Fruit fly (Drosophila melanogaster) whole organism, embryonic: ENCODE results near the gene CG17224.

Experiments used
- Adf1 ChIP-seq: fragments of 200-800 bp; sonication (Bioruptor generic); IDR thresholded peaks from 2 replicates; pipeline ENCODE4 v1.3.6; 2022; ENCODE audit warnings: missing biosample characterization, missing genetic modification characterization
- Asciz ChIP-seq: fragments of 200-800 bp; sonication (Bioruptor generic); optimal IDR thresholded peaks from 2 replicates; lab custom pipeline; 2017; ENCODE audit warnings: missing biosample characterization, mild to moderate bottlenecking, missing genetic modification characterization, missing genetic modification reagents
- CG11696 ChIP-seq: fragments of 200-800 bp; sonication (Bioruptor generic); IDR thresholded peaks from 2 replicates; pipeline ENCODE4 v1.3.6; 2022; ENCODE audit warnings: missing biosample characterization, missing genetic modification characterization
- CG14965 ChIP-seq: fragments of 200-800 bp; sonication (Bioruptor generic); optimal IDR thresholded peaks from 2 replicates; lab custom pipeline; 2016; ENCODE audit warnings: missing biosample characterization, missing genetic modification characterization, borderline replicate concordance
- CG15514 ChIP-seq: fragments of 200-800 bp; sonication (Bioruptor generic); optimal IDR thresholded peaks from 3 replicates; lab custom pipeline; 2017; ENCODE audit warnings: missing biosample characterization, missing genetic modification characterization, mild to moderate bottlenecking, moderate library complexity, missing genetic modification reagents
- CG17361 ChIP-seq: fragments of 200-800 bp; sonication (Bioruptor generic); IDR thresholded peaks from 3 replicates; pipeline ENCODE4 v1.3.6; 2022; ENCODE audit warnings: missing biosample characterization, missing genetic modification characterization
- CG17829 ChIP-seq: fragments of 200-800 bp; optimal IDR thresholded peaks from 2 replicates; lab custom pipeline; 2019; ENCODE audit warnings: missing biosample characterization, mild to moderate bottlenecking, missing genetic modification characterization, moderate library complexity
- CG34422 ChIP-seq: fragments of 200-800 bp; sonication (Bioruptor generic); IDR thresholded peaks from 3 replicates; pipeline ENCODE4 v1.3.6; 2022; ENCODE audit warnings: missing biosample characterization, missing genetic modification characterization
- CG6683 ChIP-seq: fragments of 200-800 bp; sonication (Bioruptor generic); optimal IDR thresholded peaks from 2 replicates; lab custom pipeline; 2017; ENCODE audit warnings: missing biosample characterization, mild to moderate bottlenecking, missing genetic modification characterization, missing genetic modification reagents
- CHES-1-like ChIP-seq: fragments of 200-800 bp; sonication (Bioruptor generic); optimal IDR thresholded peaks from 2 replicates; lab custom pipeline; 2016; ENCODE audit warnings: missing biosample characterization, missing genetic modification characterization
- D19B ChIP-seq: fragments of 200-800 bp; sonication (Bioruptor generic); optimal IDR thresholded peaks from 2 replicates; lab custom pipeline; 2017; ENCODE audit warnings: missing biosample characterization, mild to moderate bottlenecking, missing genetic modification characterization
- Fer3 ChIP-seq: fragments of 200-800 bp; sonication (Bioruptor generic); optimal IDR thresholded peaks from 2 replicates; lab custom pipeline; 2018; ENCODE audit warnings: missing biosample characterization, mild to moderate bottlenecking, missing genetic modification characterization, moderate library complexity
- HLH3B ChIP-seq: fragments of 200-800 bp; sonication (Bioruptor generic); IDR thresholded peaks from 2 replicates; pipeline ENCODE4 v1.3.6; 2022; ENCODE audit warnings: missing biosample characterization, missing genetic modification characterization
- HLH4C ChIP-seq: fragments of 200-800 bp; sonication (Bioruptor generic); IDR thresholded peaks from 3 replicates; pipeline ENCODE4 v1.3.6; 2022; ENCODE audit warnings: missing biosample characterization, missing genetic modification characterization; ENCODE audit not compliant: partially characterized antibody
- Hey ChIP-seq: fragments of 200-800 bp; sonication (Bioruptor generic); optimal IDR thresholded peaks from 3 replicates; lab custom pipeline; 2018; ENCODE audit warnings: missing biosample characterization, mild to moderate bottlenecking, missing genetic modification characterization
- Lim3 ChIP-seq: fragments of 200-800 bp; sonication (Bioruptor generic); IDR thresholded peaks from 2 replicates; pipeline ENCODE4 v1.3.6; 2022; ENCODE audit warnings: missing biosample characterization, missing genetic modification characterization
- Max ChIP-seq: fragments of 200-800 bp; sonication (Bioruptor generic); optimal IDR thresholded peaks from 2 replicates; lab custom pipeline; 2016; ENCODE audit warnings: missing biosample characterization, mild to moderate bottlenecking, missing genetic modification characterization
- NFAT ChIP-seq: fragments of 200-800 bp; sonication (Bioruptor generic); IDR thresholded peaks from 2 replicates; pipeline ENCODE4 v1.3.6; 2022; ENCODE audit warnings: missing biosample characterization, missing genetic modification characterization
- NK7.1 ChIP-seq: fragments of 200-800 bp; sonication (Bioruptor generic); optimal IDR thresholded peaks from 3 replicates; lab custom pipeline; 2016; ENCODE audit warnings: missing biosample characterization, missing genetic modification characterization
- Oaz ChIP-seq: fragments of 200-800 bp; sonication (Bioruptor generic); IDR thresholded peaks from 2 replicates; pipeline ENCODE4 v1.3.6; 2022; ENCODE audit warnings: missing biosample characterization, missing genetic modification characterization
- Ravus ChIP-seq: fragments of 200-800 bp; sonication (Bioruptor generic); IDR thresholded peaks from 2 replicates; pipeline ENCODE4 v1.3.6; 2022; ENCODE audit warnings: missing biosample characterization, missing genetic modification characterization
- Sox100B ChIP-seq: fragments of 200-800 bp; sonication (Bioruptor generic); optimal IDR thresholded peaks from 3 replicates; lab custom pipeline; 2018; ENCODE audit warnings: missing biosample characterization, mild to moderate bottlenecking, missing genetic modification characterization
- Sox102F ChIP-seq: fragments of 200-800 bp; sonication (Bioruptor generic); optimal IDR thresholded peaks from 2 replicates; lab custom pipeline; 2018; ENCODE audit warnings: missing biosample characterization, mild to moderate bottlenecking, missing genetic modification characterization, moderate library complexity
- Spps ChIP-seq: fragments of 200-800 bp; sonication (Bioruptor generic); optimal IDR thresholded peaks from 2 replicates; lab custom pipeline; 2018; ENCODE audit warnings: missing biosample characterization, mild to moderate bottlenecking, missing genetic modification characterization
- YL-1 ChIP-seq: fragments of 200-800 bp; sonication (Bioruptor generic); optimal IDR thresholded peaks from 3 replicates; lab custom pipeline; 2017; ENCODE audit warnings: missing biosample characterization, mild to moderate bottlenecking, missing genetic modification characterization
- ap ChIP-seq: fragments of 200-800 bp; sonication (Bioruptor generic); IDR thresholded peaks from 2 replicates; pipeline ENCODE4 v1.3.6; 2022; ENCODE audit warnings: missing biosample characterization, missing genetic modification characterization
- ato ChIP-seq: fragments of 200-800 bp; sonication (Bioruptor generic); IDR thresholded peaks from 2 replicates; pipeline ENCODE4 v1.3.6; 2022; ENCODE audit warnings: missing biosample characterization, missing genetic modification characterization; ENCODE audit not compliant: partially characterized antibody
- az2 ChIP-seq: fragments of 200-800 bp; sonication (Bioruptor generic); optimal IDR thresholded peaks from 3 replicates; lab custom pipeline; 2016; ENCODE audit warnings: missing biosample characterization, missing genetic modification characterization
- btn ChIP-seq: fragments of 200-800 bp; sonication (Bioruptor generic); optimal IDR thresholded peaks from 2 replicates; lab custom pipeline; 2016; ENCODE audit warnings: missing biosample characterization, missing genetic modification characterization
- crp ChIP-seq, 2 experiments: fragments of 200-800 bp; sonication (Bioruptor generic); optimal IDR thresholded peaks; 2 replicates in 1 of 2; 3 replicates in 1 of 2; lab custom pipeline; 2017; ENCODE audit warnings: missing biosample characterization in 2 of 2, missing genetic modification characterization in 2 of 2, mild to moderate bottlenecking in 1 of 2, moderate library complexity in 1 of 2
- dimm ChIP-seq: fragments of 200-800 bp; sonication (Bioruptor generic); IDR thresholded peaks from 2 replicates; pipeline ENCODE4 v1.3.6; 2022; ENCODE audit warnings: missing biosample characterization, missing genetic modification characterization
- dmrt11E ChIP-seq: fragments of 200-800 bp; sonication (Bioruptor generic); optimal IDR thresholded peaks from 3 replicates; lab custom pipeline; 2018; ENCODE audit warnings: missing biosample characterization, mild to moderate bottlenecking, missing genetic modification characterization, moderate library complexity
- dmrt99B ChIP-seq: fragments of 200-800 bp; sonication (Bioruptor generic); optimal IDR thresholded peaks from 2 replicates; lab custom pipeline; 2018; ENCODE audit warnings: missing biosample characterization, mild to moderate bottlenecking, missing genetic modification characterization, moderate library complexity
- dpn ChIP-seq, 2 experiments: fragments of 200-800 bp; sonication (Bioruptor generic); optimal IDR thresholded peaks; 3 replicates each; lab custom pipeline; 2016; ENCODE audit warnings: missing biosample characterization in 2 of 2, missing genetic modification characterization in 2 of 2
- fd3F ChIP-seq: fragments of 200-800 bp; sonication (Bioruptor generic); optimal IDR thresholded peaks from 2 replicates; lab custom pipeline; 2018; ENCODE audit warnings: missing biosample characterization, mild to moderate bottlenecking, missing genetic modification characterization, moderate library complexity
- fd96Cb ChIP-seq: fragments of 200-800 bp; sonication (Bioruptor generic); optimal IDR thresholded peaks from 2 replicates; lab custom pipeline; 2018; ENCODE audit warnings: missing biosample characterization, mild to moderate bottlenecking, missing genetic modification characterization, moderate library complexity
- gce ChIP-seq: fragments of 200-800 bp; sonication (Bioruptor generic); IDR thresholded peaks from 3 replicates; pipeline ENCODE4 v1.3.6; 2022; ENCODE audit warnings: missing biosample characterization, missing genetic modification characterization
- grau ChIP-seq: fragments of 200-800 bp; optimal IDR thresholded peaks from 3 replicates; lab custom pipeline; 2019; ENCODE audit warnings: missing biosample characterization, mild to moderate bottlenecking, missing genetic modification characterization, moderate library complexity
- ham ChIP-seq: fragments of 200-800 bp; sonication (Bioruptor generic); IDR thresholded peaks from 2 replicates; pipeline ENCODE4 v1.3.6; 2022; ENCODE audit warnings: missing biosample characterization, missing genetic modification characterization
- ind ChIP-seq: fragments of 200-800 bp; sonication (Bioruptor generic); optimal IDR thresholded peaks from 3 replicates; lab custom pipeline; 2016; ENCODE audit warnings: missing biosample characterization, missing genetic modification characterization
- klu ChIP-seq: fragments of 200-800 bp; sonication (Bioruptor generic); IDR thresholded peaks from 2 replicates; pipeline ENCODE4 v1.3.6; 2022; ENCODE audit warnings: missing biosample characterization, missing genetic modification characterization
- knrl ChIP-seq: fragments of 200-800 bp; sonication (Bioruptor generic); IDR thresholded peaks from 3 replicates; pipeline ENCODE4 v1.3.6; 2022; ENCODE audit warnings: missing biosample characterization, missing genetic modification characterization; ENCODE audit not compliant: partially characterized antibody
- nerfin-2 ChIP-seq: fragments of 200-800 bp; sonication (Bioruptor generic); IDR thresholded peaks from 2 replicates; pipeline ENCODE4 v1.3.6; 2022; ENCODE audit warnings: missing biosample characterization, missing genetic modification characterization; ENCODE audit not compliant: partially characterized antibody
- onecut ChIP-seq: fragments of 200-800 bp; sonication (Bioruptor generic); IDR thresholded peaks from 2 replicates; pipeline ENCODE4 v1.3.6; 2022; ENCODE audit warnings: missing biosample characterization, missing genetic modification characterization
- pros ChIP-seq: fragments of 200-800 bp; sonication (Bioruptor generic); optimal IDR thresholded peaks from 3 replicates; lab custom pipeline; 2019; ENCODE audit warnings: missing biosample characterization, mild to moderate bottlenecking, missing genetic modification characterization, moderate library complexity
- scrt ChIP-seq: fragments of 200-800 bp; sonication (Bioruptor generic); optimal IDR thresholded peaks from 2 replicates; lab custom pipeline; 2018; ENCODE audit warnings: missing biosample characterization, mild to moderate bottlenecking, missing genetic modification characterization, moderate library complexity
- slp2 ChIP-seq: fragments of 200-800 bp; sonication (Bioruptor generic); optimal IDR thresholded peaks from 2 replicates; lab custom pipeline; 2016; ENCODE audit warnings: missing biosample characterization, missing genetic modification characterization
- tgo ChIP-seq: fragments of 200-800 bp; sonication (Bioruptor generic); IDR thresholded peaks from 3 replicates; pipeline ENCODE4 v1.3.6; 2022; ENCODE audit warnings: missing biosample characterization, missing genetic modification characterization
- unpg ChIP-seq: fragments of 200-800 bp; sonication (Bioruptor generic); optimal IDR thresholded peaks from 3 replicates; lab custom pipeline; 2018; ENCODE audit warnings: missing biosample characterization, mild to moderate bottlenecking, missing genetic modification characterization, moderate library complexity
- vnd ChIP-seq: fragments of 200-800 bp; sonication (Bioruptor generic); IDR thresholded peaks from 3 replicates; pipeline ENCODE4 v1.3.6; 2022; ENCODE audit warnings: missing biosample characterization, missing genetic modification characterization; ENCODE audit not compliant: partially characterized antibody
- zen ChIP-seq: fragments of 200-800 bp; sonication (Bioruptor generic); optimal IDR thresholded peaks from 3 replicates; lab custom pipeline; 2018; ENCODE audit warnings: missing biosample characterization, mild to moderate bottlenecking, missing genetic modification characterization, moderate library complexity

The CG17224 gene

dm6 chr2L:3056448-3056790, 38.3 kb upstream of the CG17224 start, which contains the start of gene FASN1 (continued):
- TF ChIP-seq CG15514 (GFP tag; lab: Kevin White, UChicago) (peak; percentile 34), vnd (GFP tag; lab: Robert Waterston, UW) (no peak), Adf1 (GFP tag; lab: Robert Waterston, UW) (peak; percentile 37; the same call in 1 of the 2 replicates), D19B (GFP tag; lab: Kevin White, UChicago) (no peak), ap (GFP tag; lab: Robert Waterston, UW) (no peak), Oaz (GFP tag; lab: Robert Waterston, UW) (no peak), crp (GFP tag; optimal IDR thresholded peaks at IDR 0.05; lab: Kevin White, UChicago) (no peak), NFAT (GFP tag; lab: Robert Waterston, UW) (no peak), unpg (GFP tag; lab: Kevin White, UChicago) (no peak), HLH4C (GFP tag; lab: Robert Waterston, UW) (no peak), CG14965 (GFP tag; lab: Kevin White, UChicago) (no peak), gce (GFP tag; lab: Robert Waterston, UW) (peak; percentile 51; the same call in 1 of the 3 replicates), CG6683 (GFP tag; lab: Kevin White, UChicago) (no peak), ham (no peak), YL-1 (GFP tag; lab: Kevin White, UChicago) (no peak), nerfin-2 (GFP tag; lab: Robert Waterston, UW) (no peak), ind (no peak), CG34422 (GFP tag; lab: Robert Waterston, UW) (peak; percentile 60; the same call in 1 of the 3 replicates), pros (no peak), CHES-1-like (no peak), Sox100B (GFP tag; lab: Kevin White, UChicago) (no peak), dmrt11E (no peak), Hey (peak; percentile 8), Fer3 (tag; lab: Kevin White, UChicago) (no peak), CG17829 (no peak), az2 (GFP tag; lab: Kevin White, UChicago) (no peak), Asciz (no peak), ato (GFP tag; lab: Robert Waterston, UW) (no peak), klu (GFP tag; lab: Robert Waterston, UW) (no peak), zen (tag; lab: Kevin White, UChicago) (no peak), grau (no peak), Ravus (GFP tag; lab: Robert Waterston, UW) (no peak), tgo (GFP tag; lab: Robert Waterston, UW) (peak; percentile 39; the same call in 1 of the 3 replicates), fd96Cb (tag; lab: Kevin White, UChicago) (no peak), fd3F (no peak), HLH3B (GFP tag; lab: Robert Waterston, UW) (no peak), btn (no peak), dmrt99B (tag; lab: Kevin White, UChicago) (no peak), scrt (GFP tag; lab: Kevin White, UChicago) (no peak), CG17361 (no peak), slp2 (no peak), Sox102F (GFP tag; lab: Kevin White, UChicago) (no peak), Spps (tag; lab: Kevin White, UChicago) (no peak), Max (GFP tag; lab: Kevin White, UChicago) (no peak), Lim3 (GFP tag; lab: Robert Waterston, UW) (no peak), onecut (GFP tag; lab: Robert Waterston, UW) (no peak), dimm (GFP tag; lab: Robert Waterston, UW) (no peak), knrl (GFP tag; lab: Robert Waterston, UW) (no peak), CG11696 (GFP tag; lab: Robert Waterston, UW) (no peak), NK7.1 (GFP tag; lab: Kevin White, UChicago) (no peak), dpn (GFP tag; optimal IDR thresholded peaks at IDR 0.05; lab: Kevin White, UChicago) (no peak)
